Fruit fly (Drosophila melanogaster) whole organism, embryonic: Measurements from ENCODE around the gene CG32280.

Experiments
- Bteb2 ChIP-seq: fragments of 200-800 bp; sonication (Bioruptor generic); optimal IDR thresholded peaks from 2 replicates; lab custom pipeline; 2016; ENCODE audit warnings: missing biosample characterization, missing genetic modification characterization
- CG10147 ChIP-seq: fragments of 200-800 bp; sonication (Bioruptor generic); optimal IDR thresholded peaks from 2 replicates; lab custom pipeline; 2019; ENCODE audit warnings: missing biosample characterization, mild to moderate bottlenecking, missing genetic modification characterization, moderate library complexity
- CG10267 ChIP-seq: fragments of 200-800 bp; sonication (Bioruptor generic); optimal IDR thresholded peaks from 2 replicates; lab custom pipeline; 2018; ENCODE audit warnings: missing biosample characterization, mild to moderate bottlenecking, missing genetic modification characterization, moderate library complexity
- CG10979 ChIP-seq: fragments of 200-800 bp; sonication (Bioruptor generic); optimal IDR thresholded peaks from 2 replicates; lab custom pipeline; 2018; ENCODE audit warnings: missing biosample characterization, mild to moderate bottlenecking, missing genetic modification characterization, moderate library complexity
- CG12769 ChIP-seq: fragments of 200-800 bp; sonication (Bioruptor generic); optimal IDR thresholded peaks from 2 replicates; lab custom pipeline; 2019; ENCODE audit warnings: missing biosample characterization, mild to moderate bottlenecking, missing genetic modification characterization, moderate library complexity
- CG13296 ChIP-seq: fragments of 200-800 bp; sonication (Bioruptor generic); optimal IDR thresholded peaks from 3 replicates; lab custom pipeline; 2018; ENCODE audit warnings: missing biosample characterization, mild to moderate bottlenecking, missing genetic modification characterization
- CG13775 ChIP-seq: fragments of 200-800 bp; sonication (Bioruptor generic); optimal IDR thresholded peaks from 3 replicates; lab custom pipeline; 2017; ENCODE audit warnings: missing biosample characterization, mild to moderate bottlenecking, missing genetic modification characterization
- CG14050 ChIP-seq: fragments of 200-800 bp; sonication (Bioruptor generic); IDR thresholded peaks from 3 replicates; pipeline ENCODE4 v1.3.6; 2022; ENCODE audit warnings: missing biosample characterization, missing genetic modification characterization
- CG15073 ChIP-seq: fragments of 200-800 bp; sonication (Bioruptor generic); optimal IDR thresholded peaks from 2 replicates; lab custom pipeline; 2016; ENCODE audit warnings: missing biosample characterization, missing genetic modification characterization
- CG17359 ChIP-seq: fragments of 200-800 bp; sonication (Bioruptor generic); optimal IDR thresholded peaks from 3 replicates; lab custom pipeline; 2018; ENCODE audit warnings: missing biosample characterization, mild to moderate bottlenecking, missing genetic modification characterization, moderate library complexity
- CG2120 ChIP-seq: fragments of 200-800 bp; sonication (Bioruptor generic); optimal IDR thresholded peaks from 3 replicates; lab custom pipeline; 2016; ENCODE audit warnings: missing biosample characterization, missing genetic modification characterization
- CG2889 ChIP-seq: fragments of 200-800 bp; sonication (Bioruptor generic); IDR thresholded peaks from 3 replicates; pipeline ENCODE4 v1.3.6; 2022; ENCODE audit warnings: missing biosample characterization, missing genetic modification characterization
- CG3163 ChIP-seq: fragments of 200-800 bp; sonication (Bioruptor generic); optimal IDR thresholded peaks from 3 replicates; lab custom pipeline; 2016; ENCODE audit warnings: missing biosample characterization, missing genetic modification characterization
- CG32532 ChIP-seq: fragments of 200-800 bp; sonication (Bioruptor generic); IDR thresholded peaks from 2 replicates; pipeline ENCODE4 v1.3.6; 2022; ENCODE audit warnings: missing biosample characterization, missing genetic modification characterization
- CG4617 ChIP-seq: fragments of 200-800 bp; sonication (Bioruptor generic); optimal IDR thresholded peaks from 3 replicates; lab custom pipeline; 2016; ENCODE audit warnings: missing biosample characterization, missing genetic modification characterization, borderline replicate concordance
- CG4730 ChIP-seq: fragments of 200-800 bp; sonication (Bioruptor generic); IDR thresholded peaks from 2 replicates; pipeline ENCODE4 v1.3.6; 2022; ENCODE audit warnings: missing biosample characterization, missing genetic modification characterization
- CG5953 ChIP-seq: fragments of 200-800 bp; sonication (Bioruptor generic); IDR thresholded peaks from 2 replicates; pipeline ENCODE4 v1.3.6; 2022; ENCODE audit warnings: missing biosample characterization, missing genetic modification characterization
- CG6791 ChIP-seq: fragments of 200-800 bp; sonication (Bioruptor generic); IDR thresholded peaks from 3 replicates; pipeline ENCODE4 v1.3.6; 2022; ENCODE audit warnings: missing biosample characterization, missing genetic modification characterization; ENCODE audit not compliant: partially characterized antibody
- CG6813 ChIP-seq: fragments of 200-800 bp; sonication (Bioruptor generic); optimal IDR thresholded peaks from 2 replicates; lab custom pipeline; 2017; ENCODE audit warnings: missing biosample characterization, missing genetic modification characterization, mild to moderate bottlenecking, moderate library complexity, missing genetic modification reagents
- CG6854 ChIP-seq: fragments of 200-800 bp; sonication (Bioruptor generic); optimal IDR thresholded peaks from 3 replicates; lab custom pipeline; 2017; ENCODE audit warnings: missing biosample characterization, mild to moderate bottlenecking, missing genetic modification characterization
- CG7928 ChIP-seq: fragments of 200-800 bp; sonication (Bioruptor generic); optimal IDR thresholded peaks from 2 replicates; lab custom pipeline; 2017; ENCODE audit warnings: missing biosample characterization, mild to moderate bottlenecking, missing genetic modification characterization
- CG8765 ChIP-seq: fragments of 200-800 bp; sonication (Bioruptor generic); IDR thresholded peaks from 2 replicates; pipeline ENCODE4 v1.3.6; 2022; ENCODE audit warnings: missing biosample characterization, missing genetic modification characterization
- Chrac-16 ChIP-seq: fragments of 200-800 bp; sonication (Bioruptor generic); optimal IDR thresholded peaks from 3 replicates; lab custom pipeline; 2016; ENCODE audit warnings: missing biosample characterization, missing genetic modification characterization
- Doc2 ChIP-seq: fragments of 200-800 bp; sonication (Bioruptor generic); IDR thresholded peaks from 2 replicates; pipeline ENCODE4 v1.3.6; 2022; ENCODE audit warnings: missing biosample characterization, missing genetic modification characterization
- E2f1 ChIP-seq: fragments of 200-800 bp; sonication (Bioruptor generic); IDR thresholded peaks from 2 replicates; pipeline ENCODE4 v1.3.6; 2022; ENCODE audit warnings: missing biosample characterization, missing genetic modification characterization
- HmgZ ChIP-seq: fragments of 200-800 bp; sonication (Bioruptor generic); optimal IDR thresholded peaks from 2 replicates; lab custom pipeline; 2018; ENCODE audit warnings: missing biosample characterization, mild to moderate bottlenecking, missing genetic modification characterization
- Hmr ChIP-seq: fragments of 200-800 bp; sonication (Bioruptor generic); optimal IDR thresholded peaks from 3 replicates; lab custom pipeline; 2017; ENCODE audit warnings: mild to moderate bottlenecking, missing biosample characterization, missing genetic modification reagents, missing genetic modification characterization
- Kr ChIP-seq: fragments of 200-800 bp; sonication (Bioruptor generic); optimal IDR thresholded peaks from 2 replicates; lab custom pipeline; 2017; ENCODE audit warnings: missing biosample characterization, mild to moderate bottlenecking, missing genetic modification characterization
- Max ChIP-seq: fragments of 200-800 bp; sonication (Bioruptor generic); optimal IDR thresholded peaks from 2 replicates; lab custom pipeline; 2016; ENCODE audit warnings: missing biosample characterization, mild to moderate bottlenecking, missing genetic modification characterization
- Poxn ChIP-seq: fragments of 200-800 bp; sonication (Bioruptor generic); IDR thresholded peaks from 2 replicates; pipeline ENCODE4 v1.3.6; 2022; ENCODE audit warnings: missing biosample characterization, missing genetic modification characterization
- Ptx1 ChIP-seq: fragments of 200-800 bp; sonication (Bioruptor generic); IDR thresholded peaks from 2 replicates; pipeline ENCODE4 v1.3.6; 2022; ENCODE audit warnings: missing biosample characterization, missing genetic modification characterization
- Sox102F ChIP-seq: fragments of 200-800 bp; sonication (Bioruptor generic); optimal IDR thresholded peaks from 2 replicates; lab custom pipeline; 2018; ENCODE audit warnings: missing biosample characterization, mild to moderate bottlenecking, missing genetic modification characterization, moderate library complexity
- Xrp1 ChIP-seq: fragments of 200-800 bp; sonication (Bioruptor generic); IDR thresholded peaks from 2 replicates; pipeline ENCODE4 v1.3.6; 2022; ENCODE audit warnings: missing biosample characterization, missing genetic modification characterization
- amos ChIP-seq: fragments of 200-800 bp; sonication (Bioruptor generic); IDR thresholded peaks from 2 replicates; pipeline ENCODE4 v1.3.6; 2022; ENCODE audit warnings: missing biosample characterization, missing genetic modification characterization; ENCODE audit not compliant: partially characterized antibody
- ap ChIP-seq: fragments of 200-800 bp; sonication (Bioruptor generic); IDR thresholded peaks from 2 replicates; pipeline ENCODE4 v1.3.6; 2022; ENCODE audit warnings: missing biosample characterization, missing genetic modification characterization
- cas ChIP-seq: fragments of 200-800 bp; sonication (Bioruptor generic); IDR thresholded peaks from 2 replicates; pipeline ENCODE4 v1.3.6; 2022; ENCODE audit warnings: missing biosample characterization, missing genetic modification characterization
- crol ChIP-seq: fragments of 200-800 bp; sonication (Bioruptor generic); IDR thresholded peaks from 2 replicates; pipeline ENCODE4 v1.3.6; 2022; ENCODE audit warnings: missing biosample characterization, missing genetic modification characterization
- da ChIP-seq: fragments of 200-800 bp; sonication (Bioruptor generic); optimal IDR thresholded peaks from 2 replicates; lab custom pipeline; 2016; ENCODE audit warnings: missing biosample characterization, missing genetic modification characterization
- dimm ChIP-seq: fragments of 200-800 bp; sonication (Bioruptor generic); IDR thresholded peaks from 2 replicates; pipeline ENCODE4 v1.3.6; 2022; ENCODE audit warnings: missing biosample characterization, missing genetic modification characterization
- eve ChIP-seq, 2 experiments: fragments of >200 bp; optimal IDR thresholded peaks; 2 replicates each; lab custom pipeline; 2017; ENCODE audit warnings: missing biosample characterization in 2 of 2, missing genetic modification characterization in 2 of 2
- otp ChIP-seq: fragments of 200-800 bp; sonication (Bioruptor generic); IDR thresholded peaks from 3 replicates; pipeline ENCODE4, ENCODE4 v1.3.6; 2022; ENCODE audit warnings: missing biosample characterization, missing genetic modification characterization
- sd ChIP-seq: fragments of 200-800 bp; sonication (Bioruptor generic); optimal IDR thresholded peaks from 3 replicates; lab custom pipeline; 2018; ENCODE audit warnings: missing biosample characterization, mild to moderate bottlenecking, missing genetic modification characterization, moderate library complexity
- sens ChIP-seq: fragments of 200-800 bp; sonication (Bioruptor generic); peaks from one replicate; lab custom pipeline; 2016; ENCODE audit warnings: missing biosample characterization, missing genetic modification characterization
- slou ChIP-seq: fragments of 200-800 bp; sonication (Bioruptor generic); optimal IDR thresholded peaks from 3 replicates; lab custom pipeline; 2016; ENCODE audit warnings: missing biosample characterization, missing genetic modification characterization
- sna ChIP-seq: fragments of 200-800 bp; sonication (Bioruptor generic); IDR thresholded peaks from 2 replicates; pipeline ENCODE4 v1.3.6; 2022; ENCODE audit warnings: missing biosample characterization, missing genetic modification characterization; ENCODE audit not compliant: partially characterized antibody
- sqz ChIP-seq: fragments of 200-800 bp; sonication (Bioruptor generic); optimal IDR thresholded peaks from 3 replicates; lab custom pipeline; 2018; ENCODE audit warnings: missing biosample characterization, mild to moderate bottlenecking, missing genetic modification characterization
- sr ChIP-seq: fragments of 200-800 bp; sonication (Bioruptor generic); IDR thresholded peaks from 3 replicates; pipeline ENCODE4 v1.3.6; 2022; ENCODE audit warnings: missing biosample characterization, missing genetic modification characterization
- tap ChIP-seq: fragments of 200-800 bp; optimal IDR thresholded peaks from 3 replicates; lab custom pipeline; 2019; ENCODE audit warnings: missing biosample characterization, mild to moderate bottlenecking, missing genetic modification characterization, moderate library complexity
- vnd ChIP-seq: fragments of 200-800 bp; sonication (Bioruptor generic); IDR thresholded peaks from 3 replicates; pipeline ENCODE4 v1.3.6; 2022; ENCODE audit warnings: missing biosample characterization, missing genetic modification characterization; ENCODE audit not compliant: partially characterized antibody

The CG32280 gene

dm6 chr3L:3148125-3149059, 16.6 kb upstream of the CG32280 start, which contains the start of the genes Usp5 and BtbVII (continued):
- TF ChIP-seq eve (GFP tag; optimal IDR thresholded peaks at IDR 0.05; lab: Kevin White, UChicago) (no peak), sd (tag; lab: Kevin White, UChicago) (peak; percentile 18), Sox102F (GFP tag; lab: Kevin White, UChicago) (no peak), Ptx1 (GFP tag; lab: Robert Waterston, UW) (peak; percentile 58), CG6813 (GFP tag; lab: Kevin White, UChicago) (no peak), Hmr (GFP tag; lab: Kevin White, UChicago) (peak; percentile 50), CG14050 (GFP tag; lab: Robert Waterston, UW) (no peak), crol (no peak), CG7928 (no peak), sna (GFP tag; lab: Robert Waterston, UW) (peak; percentile 99), tap (tag; lab: Kevin White, UChicago) (no peak), da (peak; percentile 17), CG10979 (tag; lab: Kevin White, UChicago) (peak; percentile 34), CG32532 (GFP tag; lab: Robert Waterston, UW) (peak; percentile 68), CG6854 (GFP tag; lab: Kevin White, UChicago) (no peak), Max (GFP tag; lab: Kevin White, UChicago) (peak; percentile 43), sr (GFP tag; lab: Robert Waterston, UW) (no peak), CG4617 (GFP tag; lab: Kevin White, UChicago) (peak; percentile 50), Xrp1 (GFP tag; lab: Robert Waterston, UW) (peak; percentile 71), Poxn (GFP tag; lab: Robert Waterston, UW) (no peak), ap (no peak), Kr (no peak), otp (GFP tag; lab: Robert Waterston, UW) (0 out of 3 replicates have a peak, but pooled peaks have one; percentile 15), sens (peak; percentile 96), Chrac-16 (GFP tag; lab: Kevin White, UChicago) (peak; percentile 62), slou (GFP tag; lab: Kevin White, UChicago) (no peak), CG12769 (tag; lab: Kevin White, UChicago) (peak; percentile 78), CG10267 (tag; lab: Kevin White, UChicago) (peak; percentile 57), cas (GFP tag; lab: Robert Waterston, UW) (no peak), CG4730 (GFP tag; lab: Robert Waterston, UW) (no peak), CG13296 (peak; percentile 39), CG2889 (GFP tag; lab: Robert Waterston, UW) (no peak), CG3163 (GFP tag; lab: Kevin White, UChicago) (peak; percentile 18), Doc2 (no peak), CG13775 (GFP tag; lab: Kevin White, UChicago) (peak; percentile 70), E2f1 (GFP tag; lab: Robert Waterston, UW) (peak; percentile 49; the same call in 1 of the 2 replicates), HmgZ (tag; lab: Kevin White, UChicago) (peak; percentile 69), vnd (GFP tag; lab: Robert Waterston, UW) (peak; percentile 96), CG2120 (GFP tag; lab: Kevin White, UChicago) (peak; percentile 84), CG5953 (GFP tag; lab: Robert Waterston, UW) (no peak), sqz (GFP tag; lab: Kevin White, UChicago) (peak; percentile 53), CG17359 (tag; lab: Kevin White, UChicago) (peak; percentile 34), Bteb2 (GFP tag; lab: Kevin White, UChicago) (peak; percentile 57), CG15073 (GFP tag; lab: Kevin White, UChicago) (no peak), CG6791 (GFP tag; lab: Robert Waterston, UW) (peak; percentile 80), CG10147 (GFP tag; lab: Kevin White, UChicago) (peak; percentile 50), dimm (GFP tag; lab: Robert Waterston, UW) (no peak), amos (GFP tag; lab: Robert Waterston, UW) (peak; percentile 90), CG8765 (GFP tag; lab: Robert Waterston, UW) (0 out of 2 replicates have a peak, but pooled peaks have one; percentile 54)
